Fruit fly (Drosophila melanogaster) whole organism, embryonic: ENCODE results near the gene CG10947.
A peak's percentile ranks its signal among the peaks of the same experiment; 100 is the strongest.

Experiments used
- CG10366 ChIP-seq: fragments of 200-800 bp; sonication (Bioruptor generic); IDR thresholded peaks from 2 replicates; pipeline ENCODE4 v1.3.6; 2022; ENCODE audit warnings: missing biosample characterization, missing genetic modification characterization
- CG11456 ChIP-seq: fragments of 200-800 bp; sonication (Bioruptor generic); IDR thresholded peaks from 3 replicates; pipeline ENCODE4 v1.3.6; 2022; ENCODE audit warnings: missing biosample characterization, missing genetic modification characterization
- CG11504 ChIP-seq: fragments of 200-800 bp; sonication (Bioruptor generic); optimal IDR thresholded peaks from 3 replicates; lab custom pipeline; 2019; ENCODE audit warnings: missing biosample characterization, mild to moderate bottlenecking, missing genetic modification characterization, moderate library complexity
- CG12104 ChIP-seq: fragments of 200-800 bp; sonication (Bioruptor generic); optimal IDR thresholded peaks from 3 replicates; lab custom pipeline; 2016; ENCODE audit warnings: missing biosample characterization, missing genetic modification characterization
- CG13296 ChIP-seq: fragments of 200-800 bp; sonication (Bioruptor generic); optimal IDR thresholded peaks from 3 replicates; lab custom pipeline; 2018; ENCODE audit warnings: missing biosample characterization, mild to moderate bottlenecking, missing genetic modification characterization
- CG15073 ChIP-seq: fragments of 200-800 bp; sonication (Bioruptor generic); optimal IDR thresholded peaks from 2 replicates; lab custom pipeline; 2016; ENCODE audit warnings: missing biosample characterization, missing genetic modification characterization
- CG16815 ChIP-seq: fragments of 200-800 bp; sonication (Bioruptor generic); optimal IDR thresholded peaks from 3 replicates; lab custom pipeline; 2017; ENCODE audit warnings: missing biosample characterization, mild to moderate bottlenecking, missing genetic modification characterization
- CG16863 ChIP-seq: fragments of 200-800 bp; sonication (Bioruptor generic); optimal IDR thresholded peaks from 3 replicates; lab custom pipeline; 2016; ENCODE audit warnings: missing biosample characterization, missing genetic modification characterization
- CG17568 ChIP-seq: fragments of 200-800 bp; sonication (Bioruptor generic); optimal IDR thresholded peaks from 2 replicates; lab custom pipeline; 2018; ENCODE audit warnings: missing biosample characterization, mild to moderate bottlenecking, missing genetic modification characterization, moderate library complexity
- CG1832 ChIP-seq: fragments of 200-800 bp; sonication (Bioruptor generic); optimal IDR thresholded peaks from 2 replicates; lab custom pipeline; 2017; ENCODE audit warnings: missing biosample characterization, mild to moderate bottlenecking, missing genetic modification characterization, inconsistent platforms
- CG2116 ChIP-seq: fragments of 200-800 bp; sonication (Bioruptor generic); optimal IDR thresholded peaks from 3 replicates; lab custom pipeline; 2018; ENCODE audit warnings: missing biosample characterization, mild to moderate bottlenecking, missing genetic modification characterization
- CG31388 ChIP-seq: fragments of 200-800 bp; sonication (Bioruptor generic); optimal IDR thresholded peaks from 2 replicates; lab custom pipeline; 2016; ENCODE audit warnings: missing biosample characterization, missing genetic modification characterization
- CG32532 ChIP-seq: fragments of 200-800 bp; sonication (Bioruptor generic); IDR thresholded peaks from 2 replicates; pipeline ENCODE4 v1.3.6; 2022; ENCODE audit warnings: missing biosample characterization, missing genetic modification characterization
- CG3407 ChIP-seq: fragments of 200-800 bp; sonication (Bioruptor generic); optimal IDR thresholded peaks from 2 replicates; lab custom pipeline; 2018; ENCODE audit warnings: missing biosample characterization, mild to moderate bottlenecking, missing genetic modification characterization
- CG3995 ChIP-seq: fragments of 200-800 bp; sonication (Bioruptor generic); optimal IDR thresholded peaks from 3 replicates; lab custom pipeline; 2016; ENCODE audit warnings: missing biosample characterization, missing genetic modification characterization
- CG5953 ChIP-seq: fragments of 200-800 bp; sonication (Bioruptor generic); IDR thresholded peaks from 2 replicates; pipeline ENCODE4 v1.3.6; 2022; ENCODE audit warnings: missing biosample characterization, missing genetic modification characterization
- CG6765 ChIP-seq: fragments of 200-800 bp; sonication (Bioruptor generic); optimal IDR thresholded peaks from 3 replicates; lab custom pipeline; 2017; ENCODE audit warnings: missing biosample characterization, mild to moderate bottlenecking, missing genetic modification characterization
- CG7357 ChIP-seq: fragments of 200-800 bp; sonication (Bioruptor generic); IDR thresholded peaks from 3 replicates; pipeline ENCODE4 v1.3.6; 2022; ENCODE audit warnings: missing biosample characterization, missing genetic modification characterization
- CG7839 ChIP-seq: fragments of 200-800 bp; sonication (Bioruptor generic); optimal IDR thresholded peaks from 3 replicates; lab custom pipeline; 2018; ENCODE audit warnings: missing biosample characterization, mild to moderate bottlenecking, missing genetic modification characterization, moderate library complexity
- CG9437 ChIP-seq: fragments of 200-800 bp; sonication (Bioruptor generic); optimal IDR thresholded peaks from 2 replicates; lab custom pipeline; 2018; ENCODE audit warnings: missing biosample characterization, mild to moderate bottlenecking, missing genetic modification characterization
- CG9609 ChIP-seq: fragments of 200-800 bp; sonication (Bioruptor generic); optimal IDR thresholded peaks from 3 replicates; lab custom pipeline; 2016; ENCODE audit warnings: missing biosample characterization, missing genetic modification characterization
- CHES-1-like ChIP-seq: fragments of 200-800 bp; sonication (Bioruptor generic); optimal IDR thresholded peaks from 2 replicates; lab custom pipeline; 2016; ENCODE audit warnings: missing biosample characterization, missing genetic modification characterization
- CkIIα-i1 ChIP-seq: fragments of 200-800 bp; sonication (Bioruptor generic); IDR thresholded peaks from 2 replicates; pipeline ENCODE4 v1.3.6; 2022; ENCODE audit warnings: missing biosample characterization, missing genetic modification characterization
- D19B ChIP-seq: fragments of 200-800 bp; sonication (Bioruptor generic); optimal IDR thresholded peaks from 2 replicates; lab custom pipeline; 2017; ENCODE audit warnings: missing biosample characterization, mild to moderate bottlenecking, missing genetic modification characterization
- Doc2 ChIP-seq: fragments of 200-800 bp; sonication (Bioruptor generic); IDR thresholded peaks from 2 replicates; pipeline ENCODE4 v1.3.6; 2022; ENCODE audit warnings: missing biosample characterization, missing genetic modification characterization
- Dref ChIP-seq: fragments of 200-800 bp; sonication (Bioruptor generic); IDR thresholded peaks from 2 replicates; pipeline ENCODE4 v1.3.6; 2022; ENCODE audit warnings: missing biosample characterization, missing genetic modification characterization
- HLHmδ ChIP-seq: fragments of 200-800 bp; sonication (Bioruptor generic); optimal IDR thresholded peaks from 2 replicates; lab custom pipeline; 2018; ENCODE audit warnings: missing biosample characterization, mild to moderate bottlenecking, missing genetic modification characterization, moderate library complexity
- HmgZ ChIP-seq: fragments of 200-800 bp; sonication (Bioruptor generic); optimal IDR thresholded peaks from 2 replicates; lab custom pipeline; 2018; ENCODE audit warnings: missing biosample characterization, mild to moderate bottlenecking, missing genetic modification characterization
- Hr3 ChIP-seq: fragments of 200-800 bp; sonication (Bioruptor generic); optimal IDR thresholded peaks from 3 replicates; lab custom pipeline; 2016; ENCODE audit warnings: missing biosample characterization, missing genetic modification characterization
- Lim3 ChIP-seq: fragments of 200-800 bp; sonication (Bioruptor generic); IDR thresholded peaks from 2 replicates; pipeline ENCODE4 v1.3.6; 2022; ENCODE audit warnings: missing biosample characterization, missing genetic modification characterization
- MTF-1 ChIP-seq: fragments of 200-800 bp; sonication (Bioruptor generic); optimal IDR thresholded peaks from 2 replicates; lab custom pipeline; 2018; ENCODE audit warnings: missing biosample characterization, mild to moderate bottlenecking, missing genetic modification characterization, borderline replicate concordance
- Myb ChIP-seq: fragments of 200-800 bp; sonication (Bioruptor generic); optimal IDR thresholded peaks from 2 replicates; lab custom pipeline; 2016; ENCODE audit warnings: missing biosample characterization, missing genetic modification characterization
- NC2α ChIP-seq: fragments of 200-800 bp; sonication (Bioruptor generic); optimal IDR thresholded peaks from 2 replicates; lab custom pipeline; 2016; ENCODE audit warnings: missing biosample characterization, missing genetic modification characterization
- Ravus ChIP-seq: fragments of 200-800 bp; sonication (Bioruptor generic); IDR thresholded peaks from 2 replicates; pipeline ENCODE4 v1.3.6; 2022; ENCODE audit warnings: missing biosample characterization, missing genetic modification characterization
- Stat92E ChIP-seq, 3 experiments: fragments of >200 bp in 2 of 3; fragments of 200-800 bp in 1 of 3; sonication (Bioruptor generic) in 1 of 3; optimal IDR thresholded peaks; 2 replicates each; lab custom pipeline; 2017 to 2019; ENCODE audit warnings: missing biosample characterization in 3 of 3, missing genetic modification characterization in 3 of 3, mild to moderate bottlenecking in 1 of 3, moderate library complexity in 1 of 3
- Taf1 ChIP-seq: fragments of 200-800 bp; sonication (Bioruptor generic); IDR thresholded peaks from 2 replicates; pipeline ENCODE4 v1.3.6; 2022; ENCODE audit warnings: missing biosample characterization, missing genetic modification characterization
- ab ChIP-seq: fragments of 200-800 bp; sonication (Bioruptor generic); optimal IDR thresholded peaks from 2 replicates; lab custom pipeline; 2016; ENCODE audit warnings: missing biosample characterization, missing genetic modification characterization
- ac ChIP-seq: fragments of 200-800 bp; sonication (Bioruptor generic); optimal IDR thresholded peaks from 3 replicates; lab custom pipeline; 2017; ENCODE audit warnings: missing biosample characterization, mild to moderate bottlenecking, missing genetic modification characterization
- bab2 ChIP-seq: fragments of 200-800 bp; sonication (Bioruptor generic); optimal IDR thresholded peaks from 2 replicates; lab custom pipeline; 2016; ENCODE audit warnings: missing biosample characterization, missing genetic modification characterization
- caup ChIP-seq: fragments of 200-800 bp; sonication (Bioruptor generic); optimal IDR thresholded peaks from 3 replicates; lab custom pipeline; 2017; ENCODE audit warnings: missing biosample characterization, mild to moderate bottlenecking, missing genetic modification characterization, moderate library complexity; ENCODE audit not compliant: severe bottlenecking
- dysf ChIP-seq: fragments of 200-800 bp; sonication (Bioruptor generic); IDR thresholded peaks from 3 replicates; pipeline ENCODE4 v1.3.6; 2022; ENCODE audit warnings: missing biosample characterization, missing genetic modification characterization
- fd96Cb ChIP-seq: fragments of 200-800 bp; sonication (Bioruptor generic); optimal IDR thresholded peaks from 2 replicates; lab custom pipeline; 2018; ENCODE audit warnings: missing biosample characterization, mild to moderate bottlenecking, missing genetic modification characterization, moderate library complexity
- gcm2 ChIP-seq: fragments of 200-800 bp; sonication (Bioruptor generic); optimal IDR thresholded peaks from 2 replicates; lab custom pipeline; 2016; ENCODE audit warnings: missing biosample characterization, missing genetic modification characterization
- her ChIP-seq: fragments of 200-800 bp; sonication (Bioruptor generic); optimal IDR thresholded peaks from 2 replicates; lab custom pipeline; 2016; ENCODE audit warnings: missing biosample characterization, missing genetic modification characterization
- lilli ChIP-seq: fragments of 200-800 bp; sonication (Bioruptor generic); optimal IDR thresholded peaks from 3 replicates; lab custom pipeline; 2016; ENCODE audit warnings: missing biosample characterization, missing genetic modification characterization
- maf-S ChIP-seq: fragments of 200-800 bp; sonication (Bioruptor generic); optimal IDR thresholded peaks from 2 replicates; lab custom pipeline; 2016; ENCODE audit warnings: missing biosample characterization, missing genetic modification characterization
- phol ChIP-seq: fragments of 200-800 bp; sonication (Bioruptor generic); optimal IDR thresholded peaks from 3 replicates; lab custom pipeline; 2018; ENCODE audit warnings: missing biosample characterization, mild to moderate bottlenecking, missing genetic modification characterization, moderate library complexity
- psq ChIP-seq: fragments of 200-800 bp; sonication (Bioruptor generic); optimal IDR thresholded peaks from 2 replicates; lab custom pipeline; 2017; ENCODE audit warnings: missing biosample characterization, missing genetic modification characterization
- slp2 ChIP-seq: fragments of 200-800 bp; sonication (Bioruptor generic); optimal IDR thresholded peaks from 2 replicates; lab custom pipeline; 2016; ENCODE audit warnings: missing biosample characterization, missing genetic modification characterization
- sqz ChIP-seq: fragments of 200-800 bp; sonication (Bioruptor generic); optimal IDR thresholded peaks from 3 replicates; lab custom pipeline; 2018; ENCODE audit warnings: missing biosample characterization, mild to moderate bottlenecking, missing genetic modification characterization
- vfl ChIP-seq: fragments of 200-800 bp; sonication (Bioruptor generic); optimal IDR thresholded peaks from 2 replicates; lab custom pipeline; 2016; ENCODE audit warnings: missing biosample characterization, missing genetic modification characterization
- z ChIP-seq: fragments of 200-800 bp; sonication (Bioruptor generic); IDR thresholded peaks from 3 replicates; pipeline ENCODE4 v1.3.6; 2022; ENCODE audit warnings: missing biosample characterization, missing genetic modification characterization

The CG10947 gene

DNA sequence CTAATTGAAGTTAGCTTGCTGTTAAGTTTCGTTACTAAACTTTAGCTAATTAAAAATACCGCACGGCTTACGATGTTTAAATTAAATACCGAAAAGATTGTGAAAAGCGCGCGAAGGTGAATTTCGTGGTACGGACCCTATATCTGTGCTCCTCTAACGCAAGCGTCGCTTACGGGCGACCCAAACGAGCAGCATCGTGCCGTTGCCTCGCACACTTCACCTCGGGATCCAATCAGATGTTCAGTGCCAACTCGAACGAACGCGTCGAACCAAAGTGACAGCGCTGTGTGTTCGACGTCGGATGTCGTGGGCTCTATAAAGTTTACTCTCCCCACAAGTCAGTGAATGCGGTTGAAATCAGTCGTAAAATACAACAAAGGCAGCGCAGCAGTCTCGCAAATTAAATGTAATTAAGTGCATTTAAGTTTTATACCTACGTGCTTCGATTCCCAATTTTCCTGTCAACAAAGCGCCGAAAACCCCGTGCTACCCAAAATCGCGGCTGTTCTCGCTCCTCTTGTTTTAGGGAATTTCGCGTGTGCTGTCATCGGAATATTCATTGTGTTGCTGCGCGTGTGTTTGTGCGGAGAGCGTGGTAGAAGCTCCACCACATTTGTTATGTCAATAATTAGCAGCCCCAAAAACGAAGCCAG lies 14.3 kb upstream of the CG10947 start (continued):
- TF ChIP-seq Dref (GFP tag; lab: Robert Waterston, UW) (no peak), D19B (GFP tag; lab: Kevin White, UChicago) (no peak), NC2α (GFP tag; lab: Kevin White, UChicago) (no peak), CG11456 (GFP tag; lab: Robert Waterston, UW) (no peak), ab (GFP tag; lab: Kevin White, UChicago) (no peak), CG3407 (GFP tag; lab: Kevin White, UChicago) (no peak), CG13296 (GFP tag; lab: Kevin White, UChicago) (no peak), sqz (no peak), CkIIα-i1 (GFP tag; lab: Robert Waterston, UW) (no peak), CG15073 (GFP tag; lab: Kevin White, UChicago) (no peak), fd96Cb (no peak), Doc2 (no peak), CHES-1-like (GFP tag; lab: Kevin White, UChicago) (no peak), CG1832 (GFP tag; lab: Kevin White, UChicago) (peak; percentile 93), HmgZ (peak; percentile 40), CG16815 (GFP tag; lab: Kevin White, UChicago) (no peak), Hr3 (GFP tag; lab: Kevin White, UChicago) (no peak), CG2116 (GFP tag; lab: Kevin White, UChicago) (no peak), her (GFP tag; lab: Kevin White, UChicago) (no peak), CG9437 (GFP tag; lab: Kevin White, UChicago) (peak; percentile 23), slp2 (GFP tag; lab: Kevin White, UChicago) (no peak), CG16863 (no peak), Stat92E (GFP tag; optimal IDR thresholded peaks at IDR 0.05; lab: Kevin White, UChicago) (no peak), Myb (GFP tag; lab: Kevin White, UChicago) (no peak), Lim3 (GFP tag; lab: Robert Waterston, UW) (no peak), lilli (GFP tag; lab: Kevin White, UChicago) (no peak), Taf1 (GFP tag; lab: Robert Waterston, UW) (no peak), CG6765 (GFP tag; lab: Kevin White, UChicago) (no peak), CG17568 (no peak), ac (no peak), CG10366 (GFP tag; lab: Robert Waterston, UW) (no peak), CG9609 (GFP tag; lab: Kevin White, UChicago) (no peak), HLHmδ (GFP tag; lab: Kevin White, UChicago) (no peak), phol (no peak), bab2 (GFP tag; lab: Kevin White, UChicago) (no peak), caup (GFP tag; lab: Kevin White, UChicago) (no peak), dysf (GFP tag; lab: Robert Waterston, UW) (no peak), CG3995 (GFP tag; lab: Kevin White, UChicago) (no peak), CG32532 (GFP tag; lab: Robert Waterston, UW) (no peak), CG31388 (GFP tag; lab: Kevin White, UChicago) (no peak), vfl (GFP tag; lab: Kevin White, UChicago) (no peak), maf-S (GFP tag; lab: Kevin White, UChicago) (no peak), MTF-1 (GFP tag; lab: Kevin White, UChicago) (no peak), CG12104 (no peak), psq (GFP tag; lab: Kevin White, UChicago) (no peak), CG11504 (no peak), Ravus (GFP tag; lab: Robert Waterston, UW) (no peak), CG7839 (tag; lab: Kevin White, UChicago) (peak; percentile 6), z (no peak), CG7357 (GFP tag; lab: Robert Waterston, UW) (no peak), gcm2 (GFP tag; lab: Kevin White, UChicago) (no peak), CG5953 (GFP tag; lab: Robert Waterston, UW) (no peak)
